Worm (Caenorhabditis elegans) whole organism, L2 larva: ENCODE measurements around the gene B0302.2.

Source experiments
- F13H6.1 ChIP-seq: sonication (generic microtip); optimal IDR thresholded peaks from 2 replicates; lab custom pipeline; 2016; ENCODE audit warnings: missing genetic modification characterization, missing compliant biosample characterization
- R02D3.7 ChIP-seq: fragments of 150-350 bp; optimal IDR thresholded peaks from 2 replicates; lab custom pipeline; 2014; ENCODE audit warnings: missing biosample characterization, missing genetic modification characterization
- Y55F3AM.14 ChIP-seq: fragments of 200-800 bp; sonication (Bioruptor generic); optimal IDR thresholded peaks from 2 replicates; lab custom pipeline; 2018; ENCODE audit warnings: mild to moderate bottlenecking, missing genetic modification characterization, missing compliant biosample characterization
- ZK546.5 ChIP-seq: sonication (generic microtip); optimal IDR thresholded peaks from 2 replicates; lab custom pipeline; 2017; ENCODE audit warnings: missing biosample characterization, missing genetic modification characterization
- alr-1 ChIP-seq: fragments of 150-350 bp; optimal IDR thresholded peaks from 2 replicates; lab custom pipeline; 2014; ENCODE audit warnings: missing biosample characterization, missing genetic modification characterization
- aly-2 ChIP-seq: fragments of 150-350 bp; optimal IDR thresholded peaks from 2 replicates; lab custom pipeline; 2014; ENCODE audit warnings: missing biosample characterization, missing genetic modification characterization
- blmp-1 ChIP-seq: sonication (generic microtip); optimal IDR thresholded peaks from 2 replicates; lab custom pipeline; 2017; ENCODE audit warnings: missing genetic modification characterization, mild to moderate bottlenecking, missing compliant biosample characterization, antibody characterized with exemption, moderate library complexity; ENCODE audit not compliant: insufficient read depth
- ceh-16 ChIP-seq: fragments of 150-350 bp; optimal IDR thresholded peaks from 2 replicates; lab custom pipeline; 2014; ENCODE audit warnings: missing biosample characterization, missing genetic modification characterization
- crh-2 ChIP-seq: sonication (generic microtip); optimal IDR thresholded peaks from 2 replicates; lab custom pipeline; 2017; ENCODE audit warnings: missing biosample characterization, missing genetic modification characterization
- dmd-4 ChIP-seq: sonication (generic microtip); optimal IDR thresholded peaks from 2 replicates; lab custom pipeline; 2017; ENCODE audit warnings: missing biosample characterization, missing genetic modification characterization
- egl-27 ChIP-seq: sonication (generic microtip); optimal IDR thresholded peaks from 3 replicates; lab custom pipeline; 2017; ENCODE audit warnings: missing biosample characterization, missing genetic modification reagents, missing genetic modification characterization
- fos-1 ChIP-seq: fragments of 150-350 bp; optimal IDR thresholded peaks from 2 replicates; lab custom pipeline; 2014; ENCODE audit warnings: missing biosample characterization, missing genetic modification characterization
- lin-11 ChIP-seq: fragments of 150-350 bp; sonication (generic microtip); optimal IDR thresholded peaks from 2 replicates; lab custom pipeline; 2014; ENCODE audit warnings: missing biosample characterization, missing genetic modification characterization, inconsistent platforms, mixed read lengths
- mbf-1 ChIP-seq: sonication (generic microtip); optimal IDR thresholded peaks from 2 replicates; lab custom pipeline; 2017; ENCODE audit warnings: missing biosample characterization, missing genetic modification characterization
- mdl-1 ChIP-seq, 2 experiments: fragments of 150-350 bp in 1 of 2; sonication (generic microtip) in 1 of 2; optimal IDR thresholded peaks; 2 replicates each; lab custom pipeline; 2017; ENCODE audit warnings: missing biosample characterization in 2 of 2, missing genetic modification characterization in 2 of 2
- nhr-10 ChIP-seq: sonication (generic microtip); optimal IDR thresholded peaks from 2 replicates; lab custom pipeline; 2017; ENCODE audit warnings: missing biosample characterization, missing genetic modification characterization
- nhr-11 ChIP-seq: fragments of 150-350 bp; optimal IDR thresholded peaks from 2 replicates; lab custom pipeline; 2014; ENCODE audit warnings: missing biosample characterization, missing genetic modification characterization
- nhr-129 ChIP-seq: fragments of 150-350 bp; optimal IDR thresholded peaks from 2 replicates; lab custom pipeline; 2014; ENCODE audit warnings: missing biosample characterization, missing genetic modification characterization
- nhr-23 ChIP-seq: fragments of 150-350 bp; optimal IDR thresholded peaks from 2 replicates; lab custom pipeline; 2014; ENCODE audit warnings: missing biosample characterization, missing genetic modification reagents, missing genetic modification characterization
- nhr-237 ChIP-seq: fragments of 150-350 bp; optimal IDR thresholded peaks from 2 replicates; lab custom pipeline; 2014; ENCODE audit warnings: missing biosample characterization, missing genetic modification characterization
- nhr-77 ChIP-seq: fragments of 150-350 bp; optimal IDR thresholded peaks from 2 replicates; lab custom pipeline; 2014; ENCODE audit warnings: missing biosample characterization, missing genetic modification characterization
- sem-4 ChIP-seq: fragments of 150-350 bp; optimal IDR thresholded peaks from 2 replicates; lab custom pipeline; 2014; ENCODE audit warnings: missing biosample characterization, missing genetic modification reagents, missing genetic modification characterization
- skn-1 ChIP-seq: sonication (generic microtip); optimal IDR thresholded peaks from 2 replicates; lab custom pipeline; 2017; ENCODE audit warnings: missing biosample characterization, missing genetic modification characterization
- sma-3 ChIP-seq: sonication (generic microtip); optimal IDR thresholded peaks from 2 replicates; lab custom pipeline; 2016; ENCODE audit warnings: missing genetic modification reagents, missing genetic modification characterization, missing compliant biosample characterization
- sma-9 ChIP-seq, 2 experiments: fragments of 150-350 bp in 1 of 2; sonication (generic microtip) in 1 of 2; optimal IDR thresholded peaks; 2 replicates each; lab custom pipeline; 2014 to 2016; ENCODE audit warnings: missing genetic modification characterization in 2 of 2, mild to moderate bottlenecking in 1 of 2, missing biosample characterization in 1 of 2, missing compliant biosample characterization in 1 of 2, missing genetic modification reagents in 1 of 2, moderate library complexity in 1 of 2
- unc-55 ChIP-seq: fragments of 150-350 bp; sonication (generic microtip); optimal IDR thresholded peaks from 3 replicates; lab custom pipeline; 2014; ENCODE audit warnings: missing biosample characterization, missing genetic modification reagents, missing genetic modification characterization
- ztf-4 ChIP-seq: fragments of 150-350 bp; optimal IDR thresholded peaks from 2 replicates; lab custom pipeline; 2014; ENCODE audit warnings: missing biosample characterization, missing genetic modification characterization

The B0302.2 gene

ce11 chrX:17185696-17186430, 7.5 kb downstream of the B0302.2 start, which contains the start of gene sid-3:
sid-3 (plus strand) TSS chrX:17186380.
- TF ChIP-seq nhr-11 (tag; lab: Kevin White, UChicago) (no peak), F13H6.1 (tag; lab: Kevin White, UChicago) (no peak), mbf-1 (no peak), aly-2 (tag; lab: Kevin White, UChicago) (no peak), nhr-77 (tag; lab: Kevin White, UChicago) (no peak), fos-1 (peak; percentile 64)

DNA sequence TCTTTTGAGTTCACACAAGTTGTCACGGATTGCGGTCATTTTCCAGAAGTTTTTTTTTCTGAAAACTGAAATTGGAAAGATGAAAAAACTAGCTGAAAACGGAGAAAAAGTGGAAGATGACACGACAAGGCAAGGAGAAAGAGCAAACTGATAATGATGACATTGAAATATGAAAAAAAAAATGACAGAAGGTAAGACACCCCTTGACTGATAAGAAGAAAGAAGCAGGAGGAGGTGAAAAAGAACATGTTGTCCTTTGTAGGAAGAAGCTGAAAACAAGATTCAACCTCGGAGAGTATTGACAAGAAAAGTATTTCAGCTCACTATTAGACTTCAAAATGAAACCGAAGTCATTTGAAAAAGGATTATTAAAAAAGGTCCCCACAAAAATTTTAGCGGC, 16.7 kb downstream of the B0302.2 start, which contains the start of gene B0302.5:
TSS of gene B0302.5 (minus strand) at position 58 of the 400 bp plus-strand sequence.
- TF ChIP-seq skn-1 (tag; lab: Kevin White, UChicago) = peak; percentile 73
- TF ChIP-seq blmp-1 (tag; lab: Kevin White, UChicago) = no peak
- peak; percentile 82 for TF ChIP-seq fos-1
- TF ChIP-seq nhr-237 (tag; lab: Kevin White, UChicago) = no peak
- TF ChIP-seq crh-2 (tag; lab: Kevin White, UChicago) = peak; percentile 12
- TF ChIP-seq aly-2 (tag; lab: Kevin White, UChicago) = no peak

DNA sequence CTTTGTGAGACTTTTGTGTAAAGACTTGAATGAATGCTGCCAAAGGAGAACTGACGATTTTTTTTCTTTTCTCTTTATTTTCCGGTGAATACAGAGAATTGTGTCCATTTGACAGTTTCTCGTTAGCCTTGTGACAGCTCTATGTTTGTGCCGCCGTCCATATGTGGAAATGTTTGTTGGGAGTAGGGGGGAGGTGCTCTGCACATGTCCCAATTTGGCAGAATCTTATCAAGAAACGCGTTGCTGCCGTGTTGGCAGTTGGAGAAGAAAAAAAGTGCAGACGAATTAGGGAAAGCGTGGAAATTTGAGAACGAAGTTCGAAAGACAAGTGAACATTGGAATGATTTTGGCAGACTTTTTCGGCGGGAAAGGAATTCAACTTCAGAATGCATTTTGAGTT, 19.5 kb downstream of the B0302.2 start:
- TF ChIP-seq mdl-1 (tag; optimal IDR thresholded peaks at IDR 0.05; lab: Kevin White, UChicago) (no peak), fos-1 (peak; percentile 45), skn-1 (tag; lab: Kevin White, UChicago) (no peak)

DNA sequence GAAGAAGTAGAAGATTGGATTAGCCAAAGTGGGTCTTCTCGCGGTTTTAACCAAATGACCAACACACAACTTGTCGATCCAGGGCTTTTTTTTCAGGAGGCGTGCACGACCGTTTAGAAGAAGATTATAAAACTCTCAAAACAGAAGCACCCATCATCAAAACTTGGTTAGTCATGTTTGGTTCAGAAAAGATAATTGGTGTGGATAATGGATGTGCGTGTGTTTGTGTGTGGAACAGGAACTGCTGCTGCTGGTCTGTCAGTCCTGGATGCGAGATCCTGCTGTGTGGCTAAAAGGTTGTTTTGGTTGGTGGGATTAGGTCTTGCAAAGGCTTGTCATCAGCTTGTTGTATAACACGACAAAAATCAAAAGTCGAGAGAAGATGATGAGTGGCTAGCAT, 25.1 kb downstream of the B0302.2 start:
- TF ChIP-seq dmd-4 (tag; lab: Kevin White, UChicago) = no peak
- TF ChIP-seq ZK546.5 (tag; lab: Kevin White, UChicago) = no peak
- TF ChIP-seq lin-11 = no peak
- TF ChIP-seq nhr-237 (tag; lab: Kevin White, UChicago) = no peak
- TF ChIP-seq mbf-1 = no peak
- TF ChIP-seq sma-9 (GFP tag; optimal IDR thresholded peaks at IDR 0.05; lab: Kevin White, UChicago) = no peak
- TF ChIP-seq sma-9 (tag; optimal IDR thresholded peaks at IDR 0.05; lab: Kevin White, UChicago) = no peak
- TF ChIP-seq unc-55 = no peak
- TF ChIP-seq ztf-4 (tag; lab: Kevin White, UChicago) = no peak
- no peak for TF ChIP-seq skn-1 (tag; lab: Kevin White, UChicago)
- TF ChIP-seq Y55F3AM.14 (GFP tag; lab: Kevin White, UChicago) = no peak
- no peak for TF ChIP-seq fos-1
- TF ChIP-seq mdl-1 (tag; optimal IDR thresholded peaks at IDR 0.05; lab: Kevin White, UChicago) = no peak
- no peak for TF ChIP-seq alr-1 (tag; lab: Kevin White, UChicago)
- TF ChIP-seq egl-27 (tag; lab: Kevin White, UChicago) = no peak

- no peak for TF ChIP-seq nhr-129 (tag; lab: Kevin White, UChicago)
- no peak for TF ChIP-seq F13H6.1 (tag; lab: Kevin White, UChicago)
- no peak for TF ChIP-seq sma-9 (GFP tag; optimal IDR thresholded peaks at IDR 0.05; lab: Kevin White, UChicago)
- no peak for TF ChIP-seq sma-9 (tag; optimal IDR thresholded peaks at IDR 0.05; lab: Kevin White, UChicago)
- TF ChIP-seq sem-4 (tag; lab: Kevin White, UChicago) = no peak
- TF ChIP-seq R02D3.7 (tag; lab: Kevin White, UChicago) = no peak
- peak; percentile 9 for TF ChIP-seq crh-2 (tag; lab: Kevin White, UChicago)
- peak; percentile 83 for TF ChIP-seq fos-1
- TF ChIP-seq nhr-23 (tag; lab: Kevin White, UChicago) = no peak
- TF ChIP-seq ceh-16 (tag; lab: Kevin White, UChicago) = no peak
Observed at ce11 chrX:17205853-17206252, 27.5 kb downstream of the B0302.2 start.

ce11 chrX:17209265-17209664, 30.9 kb downstream of the B0302.2 start, which contains the start of gene T08G2.2:
T08G2.2 (minus strand) TSS chrX:17209365.
- no peak for TF ChIP-seq ZK546.5 (tag; lab: Kevin White, UChicago)
- no peak for TF ChIP-seq nhr-10 (tag; lab: Kevin White, UChicago)
- no peak for TF ChIP-seq sma-3 (GFP tag; lab: Kevin White, UChicago)
- TF ChIP-seq R02D3.7 (tag; lab: Kevin White, UChicago) = no peak
